Fruit fly (Drosophila melanogaster) whole organism, embryonic: ENCODE data around the gene Jhbp5.
A peak's percentile ranks its signal among the peaks of the same experiment; 100 is the strongest.

Experiments used
- Ada2b ChIP-seq: fragments of 200-800 bp; sonication (Bioruptor generic); IDR thresholded peaks from 2 replicates; pipeline ENCODE4 v1.3.6; 2022; ENCODE audit warnings: missing biosample characterization, missing genetic modification characterization
- Asciz ChIP-seq: fragments of 200-800 bp; sonication (Bioruptor generic); optimal IDR thresholded peaks from 2 replicates; lab custom pipeline; 2017; ENCODE audit warnings: missing biosample characterization, mild to moderate bottlenecking, missing genetic modification characterization, missing genetic modification reagents
- Atf6 ChIP-seq: fragments of 200-800 bp; sonication (Bioruptor generic); IDR thresholded peaks from 2 replicates; pipeline ENCODE4 v1.3.6; 2022; ENCODE audit warnings: missing biosample characterization, missing genetic modification characterization
- Bgb ChIP-seq: fragments of 200-800 bp; sonication (Bioruptor generic); IDR thresholded peaks from 2 replicates; pipeline ENCODE4 v1.3.6; 2022; ENCODE audit warnings: missing biosample characterization, missing genetic modification characterization; ENCODE audit not compliant: partially characterized antibody
- BtbVII ChIP-seq: fragments of 200-800 bp; sonication (Bioruptor generic); optimal IDR thresholded peaks from 3 replicates; lab custom pipeline; 2017; ENCODE audit warnings: missing biosample characterization, mild to moderate bottlenecking, missing genetic modification characterization
- Bteb2 ChIP-seq: fragments of 200-800 bp; sonication (Bioruptor generic); optimal IDR thresholded peaks from 2 replicates; lab custom pipeline; 2016; ENCODE audit warnings: missing biosample characterization, missing genetic modification characterization
- CG10321 ChIP-seq: fragments of 200-800 bp; sonication (Bioruptor generic); IDR thresholded peaks from 2 replicates; pipeline ENCODE4 v1.3.6; 2022; ENCODE audit warnings: missing biosample characterization, missing genetic modification characterization
- CG12744 ChIP-seq: fragments of 200-800 bp; sonication (Bioruptor generic); optimal IDR thresholded peaks from 2 replicates; lab custom pipeline; 2016; ENCODE audit warnings: missing biosample characterization, missing genetic modification characterization
- CG14014 ChIP-seq: fragments of 200-800 bp; sonication (Bioruptor generic); IDR thresholded peaks from 2 replicates; pipeline ENCODE4 v1.3.6; 2022; ENCODE audit warnings: missing biosample characterization, missing genetic modification characterization
- CG17568 ChIP-seq: fragments of 200-800 bp; sonication (Bioruptor generic); optimal IDR thresholded peaks from 2 replicates; lab custom pipeline; 2018; ENCODE audit warnings: missing biosample characterization, mild to moderate bottlenecking, missing genetic modification characterization, moderate library complexity
- CG1832 ChIP-seq: fragments of 200-800 bp; sonication (Bioruptor generic); optimal IDR thresholded peaks from 2 replicates; lab custom pipeline; 2017; ENCODE audit warnings: missing biosample characterization, mild to moderate bottlenecking, missing genetic modification characterization, inconsistent platforms
- CG30020 ChIP-seq: fragments of 200-800 bp; optimal IDR thresholded peaks from 2 replicates; lab custom pipeline; 2019; ENCODE audit warnings: missing biosample characterization, mild to moderate bottlenecking, missing genetic modification characterization, moderate library complexity
- CG34224 ChIP-seq: fragments of 200-800 bp; sonication (Bioruptor generic); IDR thresholded peaks from 3 replicates; pipeline ENCODE4 v1.3.6; 2022; ENCODE audit warnings: missing biosample characterization, missing genetic modification characterization; ENCODE audit not compliant: partially characterized antibody
- CG34376 ChIP-seq: fragments of 200-800 bp; sonication (Bioruptor generic); optimal IDR thresholded peaks from 2 replicates; lab custom pipeline; 2018; ENCODE audit warnings: missing biosample characterization, mild to moderate bottlenecking, missing genetic modification characterization
- CG34422 ChIP-seq: fragments of 200-800 bp; sonication (Bioruptor generic); IDR thresholded peaks from 3 replicates; pipeline ENCODE4 v1.3.6; 2022; ENCODE audit warnings: missing biosample characterization, missing genetic modification characterization
- CG4328 ChIP-seq: fragments of 200-800 bp; sonication (Bioruptor generic); optimal IDR thresholded peaks from 3 replicates; lab custom pipeline; 2017; ENCODE audit warnings: missing biosample characterization, missing genetic modification reagents, missing genetic modification characterization
- CG4424 ChIP-seq: fragments of 200-800 bp; sonication (Bioruptor generic); optimal IDR thresholded peaks from 3 replicates; lab custom pipeline; 2016; ENCODE audit warnings: missing biosample characterization, missing genetic modification characterization
- CG6813 ChIP-seq: fragments of 200-800 bp; sonication (Bioruptor generic); optimal IDR thresholded peaks from 2 replicates; lab custom pipeline; 2017; ENCODE audit warnings: missing biosample characterization, missing genetic modification characterization, mild to moderate bottlenecking, moderate library complexity, missing genetic modification reagents
- CG7987 ChIP-seq: fragments of 200-800 bp; sonication (Bioruptor generic); optimal IDR thresholded peaks from 2 replicates; lab custom pipeline; 2018; ENCODE audit warnings: missing biosample characterization, mild to moderate bottlenecking, missing genetic modification characterization, moderate library complexity
- CG8281 ChIP-seq: fragments of 200-800 bp; sonication (Bioruptor generic); optimal IDR thresholded peaks from 2 replicates; lab custom pipeline; 2018; ENCODE audit warnings: missing biosample characterization, mild to moderate bottlenecking, missing genetic modification characterization, moderate library complexity
- CG9727 ChIP-seq: fragments of 200-800 bp; sonication (Bioruptor generic); optimal IDR thresholded peaks from 3 replicates; lab custom pipeline; 2017; ENCODE audit warnings: missing biosample characterization, mild to moderate bottlenecking, missing genetic modification characterization
- Dip3 ChIP-seq: fragments of 200-800 bp; sonication (Bioruptor generic); optimal IDR thresholded peaks from 3 replicates; lab custom pipeline; 2016; ENCODE audit warnings: missing biosample characterization, missing genetic modification characterization
- Eip74EF ChIP-seq, 2 experiments: fragments of 200-800 bp in 1 of 2; fragments of >200 bp in 1 of 2; sonication (Bioruptor generic) in 1 of 2; optimal IDR thresholded peaks; 2 replicates each; lab custom pipeline; 2017 to 2019; ENCODE audit warnings: missing biosample characterization in 2 of 2, missing genetic modification characterization in 2 of 2, mild to moderate bottlenecking in 1 of 2, moderate library complexity in 1 of 2
- Gsc ChIP-seq: fragments of 200-800 bp; sonication (Bioruptor generic); IDR thresholded peaks from 2 replicates; pipeline ENCODE4 v1.3.6; 2022; ENCODE audit warnings: missing biosample characterization, missing genetic modification characterization
- HHEX ChIP-seq: fragments of 200-800 bp; sonication (Bioruptor generic); optimal IDR thresholded peaks from 3 replicates; lab custom pipeline; 2017; ENCODE audit warnings: missing biosample characterization, mild to moderate bottlenecking, missing genetic modification characterization, missing genetic modification reagents
- Hr3 ChIP-seq: fragments of 200-800 bp; sonication (Bioruptor generic); optimal IDR thresholded peaks from 3 replicates; lab custom pipeline; 2016; ENCODE audit warnings: missing biosample characterization, missing genetic modification characterization
- Nf-YB ChIP-seq: fragments of 200-800 bp; sonication (Bioruptor generic); optimal IDR thresholded peaks from 3 replicates; lab custom pipeline; 2019; ENCODE audit warnings: missing biosample characterization, mild to moderate bottlenecking, missing genetic modification characterization, moderate library complexity
- Pdp1 ChIP-seq, 2 experiments: fragments of 200-800 bp; sonication (Bioruptor generic); optimal IDR thresholded peaks; 3 replicates each; lab custom pipeline; 2016; ENCODE audit warnings: missing biosample characterization in 2 of 2, missing genetic modification characterization in 2 of 2, mild to moderate bottlenecking in 1 of 2, moderate library complexity in 1 of 2
- Xrp1 ChIP-seq: fragments of 200-800 bp; sonication (Bioruptor generic); IDR thresholded peaks from 2 replicates; pipeline ENCODE4 v1.3.6; 2022; ENCODE audit warnings: missing biosample characterization, missing genetic modification characterization
- ab ChIP-seq: fragments of 200-800 bp; sonication (Bioruptor generic); optimal IDR thresholded peaks from 2 replicates; lab custom pipeline; 2016; ENCODE audit warnings: missing biosample characterization, missing genetic modification characterization
- ase ChIP-seq: fragments of 200-800 bp; sonication (Bioruptor generic); IDR thresholded peaks from 3 replicates; pipeline ENCODE4 v1.3.6; 2022; ENCODE audit warnings: missing biosample characterization, missing genetic modification characterization
- cg ChIP-seq: fragments of 200-800 bp; sonication (Bioruptor generic); optimal IDR thresholded peaks from 3 replicates; lab custom pipeline; 2019; ENCODE audit warnings: missing biosample characterization, mild to moderate bottlenecking, missing genetic modification characterization, moderate library complexity
- chinmo ChIP-seq: fragments of 200-800 bp; sonication (Bioruptor generic); IDR thresholded peaks from 4 replicates; pipeline ENCODE4 v1.3.6; 2022; ENCODE audit warnings: missing biosample characterization, missing genetic modification characterization; ENCODE audit not compliant: partially characterized antibody
- crol ChIP-seq: fragments of 200-800 bp; sonication (Bioruptor generic); IDR thresholded peaks from 2 replicates; pipeline ENCODE4 v1.3.6; 2022; ENCODE audit warnings: missing biosample characterization, missing genetic modification characterization
- cwo ChIP-seq: fragments of 200-800 bp; sonication (Bioruptor generic); optimal IDR thresholded peaks from 3 replicates; lab custom pipeline; 2017; ENCODE audit warnings: missing biosample characterization, missing genetic modification characterization, mild to moderate bottlenecking, moderate library complexity, missing genetic modification reagents
- gcm ChIP-seq: fragments of 200-800 bp; sonication (Bioruptor generic); optimal IDR thresholded peaks from 2 replicates; lab custom pipeline; 2019; ENCODE audit warnings: missing biosample characterization, mild to moderate bottlenecking, missing genetic modification characterization, moderate library complexity
- gro ChIP-seq: fragments of 200-800 bp; sonication (Bioruptor generic); optimal IDR thresholded peaks from 2 replicates; lab custom pipeline; 2016; ENCODE audit warnings: missing biosample characterization, missing genetic modification characterization
- h ChIP-seq: fragments of >200 bp; optimal IDR thresholded peaks from 2 replicates; lab custom pipeline; 2017
- kay ChIP-seq: fragments of 200-800 bp; sonication (Bioruptor generic); optimal IDR thresholded peaks from 2 replicates; lab custom pipeline; 2016; ENCODE audit warnings: missing biosample characterization, missing genetic modification characterization
- knrl ChIP-seq: fragments of 200-800 bp; sonication (Bioruptor generic); IDR thresholded peaks from 3 replicates; pipeline ENCODE4 v1.3.6; 2022; ENCODE audit warnings: missing biosample characterization, missing genetic modification characterization; ENCODE audit not compliant: partially characterized antibody
- lab ChIP-seq: fragments of 200-800 bp; sonication (Bioruptor generic); optimal IDR thresholded peaks from 3 replicates; lab custom pipeline; 2017; ENCODE audit warnings: missing biosample characterization, missing genetic modification characterization, mild to moderate bottlenecking, moderate library complexity, missing genetic modification reagents
- lbe ChIP-seq: fragments of 200-800 bp; sonication (Bioruptor generic); optimal IDR thresholded peaks from 2 replicates; lab custom pipeline; 2016; ENCODE audit warnings: missing biosample characterization, mild to moderate bottlenecking, missing genetic modification characterization
- maf-S ChIP-seq: fragments of 200-800 bp; sonication (Bioruptor generic); optimal IDR thresholded peaks from 2 replicates; lab custom pipeline; 2016; ENCODE audit warnings: missing biosample characterization, missing genetic modification characterization
- mirr ChIP-seq: fragments of 200-800 bp; sonication (Bioruptor generic); optimal IDR thresholded peaks from 3 replicates; lab custom pipeline; 2018; ENCODE audit warnings: missing biosample characterization, mild to moderate bottlenecking, missing genetic modification characterization
- slp2 ChIP-seq: fragments of 200-800 bp; sonication (Bioruptor generic); optimal IDR thresholded peaks from 2 replicates; lab custom pipeline; 2016; ENCODE audit warnings: missing biosample characterization, missing genetic modification characterization
- ttk ChIP-seq: fragments of 200-800 bp; sonication (Bioruptor generic); IDR thresholded peaks from 2 replicates; pipeline ENCODE4 v2.1.2; 2022; ENCODE audit warnings: missing biosample characterization, missing genetic modification characterization
- wdn ChIP-seq: fragments of 200-800 bp; sonication (Bioruptor generic); IDR thresholded peaks from 2 replicates; pipeline ENCODE4 v1.3.6; 2022; ENCODE audit warnings: missing biosample characterization, missing genetic modification characterization
- zf30C ChIP-seq: fragments of 200-800 bp; sonication (Bioruptor generic); optimal IDR thresholded peaks from 3 replicates; lab custom pipeline; 2018; ENCODE audit warnings: missing biosample characterization, mild to moderate bottlenecking, missing genetic modification characterization

Gene Jhbp5

dm6 chr3R:16004691-16005474 is 41.0 kb downstream of the Jhbp5 start (continued):
- TF ChIP-seq CG34376 (GFP tag; lab: Kevin White, UChicago): peak; percentile 81
- peak; percentile 10 for TF ChIP-seq CG8281
- peak; percentile 60 for TF ChIP-seq cg (GFP tag; lab: Kevin White, UChicago)
- peak; percentile 53 for TF ChIP-seq kay (GFP tag; lab: Kevin White, UChicago)
- TF ChIP-seq Eip74EF (GFP tag; optimal IDR thresholded peaks at IDR 0.05; lab: Kevin White, UChicago): no peak
- TF ChIP-seq knrl (GFP tag; lab: Robert Waterston, UW): no peak
- TF ChIP-seq Bteb2 (GFP tag; lab: Kevin White, UChicago): no peak
- TF ChIP-seq gcm (GFP tag; lab: Kevin White, UChicago): no peak
- peak; percentile 37 for TF ChIP-seq Asciz (GFP tag; lab: Kevin White, UChicago)
- TF ChIP-seq HHEX (GFP tag; lab: Kevin White, UChicago): peak; percentile 36
- TF ChIP-seq CG6813: peak; percentile 65
- TF ChIP-seq CG30020 (tag; lab: Kevin White, UChicago): no peak
- TF ChIP-seq CG17568 (GFP tag; lab: Kevin White, UChicago): peak; percentile 51
- no peak for TF ChIP-seq Xrp1
- peak in 1 of 2 experiments; percentile 67 for TF ChIP-seq Pdp1 (GFP tag; optimal IDR thresholded peaks at IDR 0.05; lab: Kevin White, UChicago)
- TF ChIP-seq slp2: no peak
- TF ChIP-seq CG7987 (GFP tag; lab: Kevin White, UChicago): peak; percentile 65
- no peak for TF ChIP-seq lbe (GFP tag; lab: Kevin White, UChicago)
- peak; percentile 93 for TF ChIP-seq mirr (GFP tag; lab: Kevin White, UChicago)
- TF ChIP-seq CG9727 (GFP tag; lab: Kevin White, UChicago): peak; percentile 45
- TF ChIP-seq Hr3 (GFP tag; lab: Kevin White, UChicago): no peak
- TF ChIP-seq maf-S: no peak
- TF ChIP-seq cwo (GFP tag; lab: Kevin White, UChicago): peak; percentile 99
- peak; percentile 50 for TF ChIP-seq BtbVII
- peak; percentile 48 for TF ChIP-seq Nf-YB
- no peak for TF ChIP-seq ab (GFP tag; lab: Kevin White, UChicago)
- TF ChIP-seq gro (GFP tag; lab: Kevin White, UChicago): peak; percentile 55
- no peak for TF ChIP-seq CG12744
- TF ChIP-seq zf30C (GFP tag; lab: Kevin White, UChicago): no peak
- peak; percentile 75; the same call in 2 of the 4 replicates for TF ChIP-seq chinmo (GFP tag; lab: Robert Waterston, UW)
- peak; percentile 94 for TF ChIP-seq crol (GFP tag; lab: Robert Waterston, UW)
- peak; percentile 15; the same call in 1 of the 3 replicates for TF ChIP-seq CG34422
- TF ChIP-seq CG34224 (GFP tag; lab: Robert Waterston, UW): 0 out of 3 replicates have a peak, but pooled peaks have one; percentile 8
- no peak for TF ChIP-seq ase
- no peak for TF ChIP-seq CG14014 (GFP tag; lab: Robert Waterston, UW)
- TF ChIP-seq h: no peak
- TF ChIP-seq lab (GFP tag; lab: Kevin White, UChicago): peak; percentile 82
- TF ChIP-seq CG10321 (GFP tag; lab: Robert Waterston, UW): no peak
- peak; percentile 15 for TF ChIP-seq CG1832 (GFP tag; lab: Kevin White, UChicago)
- peak; percentile 32; the same call in 1 of the 2 replicates for TF ChIP-seq Bgb
- TF ChIP-seq CG4424 (GFP tag; lab: Kevin White, UChicago): no peak
- TF ChIP-seq Atf6 (GFP tag; lab: Robert Waterston, UW): peak; percentile 39; the same call in 1 of the 2 replicates
- TF ChIP-seq Ada2b (GFP tag; lab: Robert Waterston, UW): no peak
- TF ChIP-seq Gsc (GFP tag; lab: Robert Waterston, UW): no peak
- TF ChIP-seq wdn (GFP tag; lab: Robert Waterston, UW): peak; percentile 60; the same call in 1 of the 2 replicates
- peak; percentile 53; the same call in 1 of the 2 replicates for TF ChIP-seq ttk (GFP tag; lab: Robert Waterston, UW)
- no peak for TF ChIP-seq Dip3 (GFP tag; lab: Kevin White, UChicago)
- peak; percentile 54 for TF ChIP-seq CG4328 (GFP tag; lab: Kevin White, UChicago)
